Worm (Caenorhabditis elegans) whole organism, midembryonic: Measurements from ENCODE around the gene dpy-8.

Source experiments
- T22C8.4 ChIP-seq: fragments of 200-800 bp; sonication (Bioruptor generic); IDR thresholded peaks from 2 replicates; pipeline ENCODE4 v1.3.6; 2022; ENCODE audit warnings: missing genetic modification characterization, missing compliant biosample characterization
- cog-1 ChIP-seq: sonication (generic microtip); optimal IDR thresholded peaks from 2 replicates; lab custom pipeline; 2016; ENCODE audit warnings: missing genetic modification characterization, missing compliant biosample characterization
- flt-1 ChIP-seq: fragments of 200-800 bp; sonication (Bioruptor generic); IDR thresholded peaks from 2 replicates; pipeline ENCODE4 v1.3.6; 2022; ENCODE audit warnings: missing genetic modification characterization, missing compliant biosample characterization
- klf-2 ChIP-seq: fragments of 200-800 bp; sonication (Bioruptor generic); conservative IDR thresholded peaks from 2 replicates; pipeline ENCODE4 v1.3.6; 2022; ENCODE audit warnings: missing genetic modification reagents, missing genetic modification characterization, missing compliant biosample characterization
- med-1 ChIP-seq: sonication (generic microtip); optimal IDR thresholded peaks from 2 replicates; lab custom pipeline; 2017; ENCODE audit warnings: missing genetic modification characterization, mild to moderate bottlenecking, missing compliant biosample characterization, antibody characterized with exemption, missing genetic modification reagents; ENCODE audit not compliant: insufficient read depth
- ref-1 ChIP-seq: fragments of 200-800 bp; sonication (Bioruptor generic); conservative IDR thresholded peaks from 2 replicates; pipeline ENCODE4 v1.3.6; 2022; ENCODE audit warnings: missing genetic modification reagents, missing genetic modification characterization, missing compliant biosample characterization
- tab-1 ChIP-seq: fragments of 200-800 bp; sonication (Bioruptor generic); IDR thresholded peaks from 2 replicates; pipeline ENCODE4 v1.3.6; 2022; ENCODE audit warnings: missing genetic modification characterization, missing compliant biosample characterization
- ztf-23 ChIP-seq: fragments of 200-800 bp; sonication (Bioruptor generic); IDR thresholded peaks from 2 replicates; pipeline ENCODE4 v1.3.6; 2022; ENCODE audit warnings: missing genetic modification reagents, missing genetic modification characterization, missing compliant biosample characterization
- ztf-29 ChIP-seq: fragments of 200-800 bp; sonication (Bioruptor generic); IDR thresholded peaks from 2 replicates; pipeline ENCODE4 v1.3.6; 2022; ENCODE audit warnings: missing genetic modification reagents, missing genetic modification characterization, missing compliant biosample characterization

Gene dpy-8

DNA sequence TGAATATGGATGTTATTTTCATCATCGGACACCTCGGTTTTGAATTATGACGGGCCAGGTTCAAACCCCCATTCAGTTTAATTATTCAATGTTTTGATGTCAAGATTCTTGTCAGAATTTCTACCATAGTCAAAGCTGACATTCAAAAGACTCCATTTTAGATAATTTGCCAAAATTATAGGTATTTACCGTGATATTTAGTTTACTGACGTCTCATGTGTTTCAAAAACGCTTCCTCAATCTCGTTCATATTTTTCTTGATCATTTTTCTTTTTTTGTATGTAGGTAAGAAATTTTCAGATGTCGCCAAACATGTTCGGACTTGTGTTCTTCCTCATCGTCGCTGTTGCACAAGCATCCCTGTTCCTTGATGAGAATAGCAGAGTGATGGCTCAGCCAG lies 12.5 kb upstream of the dpy-8 start, which contains the start of gene EGAP5.1:
Gene EGAP5.1 (plus strand): TSS at position 301 of the 400 bp plus-strand sequence.
- TF ChIP-seq flt-1 (GFP tag; lab: Robert Waterston, UW) = no peak
- no peak for TF ChIP-seq klf-2 (GFP tag; lab: Robert Waterston, UW)
- TF ChIP-seq T22C8.4 = no peak
- no peak for TF ChIP-seq ref-1 (GFP tag; lab: Robert Waterston, UW)
- no peak for TF ChIP-seq ztf-23
- TF ChIP-seq med-1 (GFP tag; lab: Kevin White, UChicago) = no peak
- TF ChIP-seq tab-1 (GFP tag; lab: Robert Waterston, UW) = no peak
- no peak for TF ChIP-seq ztf-29 (GFP tag; lab: Robert Waterston, UW)
- TF ChIP-seq cog-1 (tag; lab: Kevin White, UChicago) = no peak

DNA sequence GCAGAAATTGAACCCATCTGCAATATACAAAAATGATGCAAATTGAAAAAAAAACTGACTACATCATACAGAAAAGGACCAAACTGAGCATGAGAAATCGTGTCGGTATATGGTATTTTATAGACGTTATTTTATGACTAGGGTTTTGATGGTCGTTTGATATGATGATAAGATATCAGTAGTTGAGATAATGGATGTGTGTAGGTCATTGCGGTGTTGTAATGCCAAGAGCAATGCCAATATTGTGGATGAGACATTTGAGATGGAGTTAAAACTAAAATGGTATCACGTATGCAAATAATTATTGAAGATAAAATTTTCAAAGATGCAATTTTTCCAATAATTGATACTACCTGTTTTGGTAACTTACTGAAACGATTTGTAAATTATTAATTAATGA lies 9.4 kb upstream of the dpy-8 start, which contains the start of gene C31H2.4:
Gene C31H2.4 (minus strand): TSS at position 19 of the 400 bp plus-strand sequence.
- TF ChIP-seq ref-1 (GFP tag; lab: Robert Waterston, UW) = no peak
- no peak for TF ChIP-seq flt-1 (GFP tag; lab: Robert Waterston, UW)
- TF ChIP-seq klf-2 (GFP tag; lab: Robert Waterston, UW) = no peak
- TF ChIP-seq cog-1 (tag; lab: Kevin White, UChicago) = no peak
- TF ChIP-seq med-1 (GFP tag; lab: Kevin White, UChicago) = no peak
- TF ChIP-seq T22C8.4 = no peak
- TF ChIP-seq ztf-29 (GFP tag; lab: Robert Waterston, UW) = no peak
- no peak for TF ChIP-seq tab-1 (GFP tag; lab: Robert Waterston, UW)

DNA sequence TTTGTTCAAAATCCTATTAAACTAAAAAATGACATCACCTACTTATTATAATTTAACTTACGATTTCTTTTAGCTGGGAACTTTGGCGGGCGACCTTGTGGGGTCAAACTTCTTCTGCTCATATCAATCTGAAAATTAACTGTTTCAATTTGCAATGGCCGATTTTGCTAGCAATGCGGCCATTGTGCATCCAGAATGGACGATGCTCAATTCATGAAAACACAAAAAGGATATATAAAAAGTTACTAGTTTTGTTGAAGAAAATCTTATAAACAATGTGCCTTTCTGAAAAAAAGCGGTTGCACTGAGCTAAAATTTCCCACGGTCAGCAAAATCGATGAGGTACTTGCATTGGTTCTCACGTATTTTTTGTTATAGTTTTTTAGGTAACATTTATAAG lies 4.0 kb upstream of the dpy-8 start, which contains the start of gene C31H2.3:
Gene C31H2.3 (minus strand): TSS at position 101 of the 400 bp plus-strand sequence.
- TF ChIP-seq ref-1 (GFP tag; lab: Robert Waterston, UW) (no peak), klf-2 (GFP tag; lab: Robert Waterston, UW) (no peak), ztf-23 (no peak), T22C8.4 (no peak), med-1 (GFP tag; lab: Kevin White, UChicago) (no peak), cog-1 (tag; lab: Kevin White, UChicago) (no peak), flt-1 (GFP tag; lab: Robert Waterston, UW) (no peak), tab-1 (GFP tag; lab: Robert Waterston, UW) (no peak)

DNA sequence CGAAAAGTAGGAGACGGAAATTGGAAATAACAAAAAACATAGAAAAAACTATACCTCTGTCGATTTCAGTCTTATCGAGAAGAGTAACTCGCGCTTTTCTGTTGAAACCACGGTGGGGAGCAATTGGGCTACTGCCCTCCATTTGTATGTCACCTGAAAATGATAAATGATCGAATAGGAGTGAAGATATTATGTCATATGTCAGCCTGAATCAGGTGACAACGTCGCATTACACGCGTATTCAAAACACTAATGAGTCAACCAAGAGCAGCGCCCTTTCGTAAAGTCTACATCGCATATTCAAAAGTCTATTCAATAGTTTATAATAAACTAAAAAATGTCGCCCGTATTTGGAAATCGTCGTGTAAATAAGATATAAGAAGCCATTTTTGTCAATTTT lies 2.7 kb upstream of the dpy-8 start:
- no peak for TF ChIP-seq T22C8.4
- TF ChIP-seq ref-1 (GFP tag; lab: Robert Waterston, UW) = no peak
- TF ChIP-seq tab-1 (GFP tag; lab: Robert Waterston, UW) = no peak
- no peak for TF ChIP-seq klf-2 (GFP tag; lab: Robert Waterston, UW)
- TF ChIP-seq cog-1 (tag; lab: Kevin White, UChicago) = no peak
- no peak for TF ChIP-seq flt-1 (GFP tag; lab: Robert Waterston, UW)
- no peak for TF ChIP-seq ztf-29 (GFP tag; lab: Robert Waterston, UW)
- TF ChIP-seq ztf-23 = no peak
- TF ChIP-seq med-1 (GFP tag; lab: Kevin White, UChicago) = no peak

DNA sequence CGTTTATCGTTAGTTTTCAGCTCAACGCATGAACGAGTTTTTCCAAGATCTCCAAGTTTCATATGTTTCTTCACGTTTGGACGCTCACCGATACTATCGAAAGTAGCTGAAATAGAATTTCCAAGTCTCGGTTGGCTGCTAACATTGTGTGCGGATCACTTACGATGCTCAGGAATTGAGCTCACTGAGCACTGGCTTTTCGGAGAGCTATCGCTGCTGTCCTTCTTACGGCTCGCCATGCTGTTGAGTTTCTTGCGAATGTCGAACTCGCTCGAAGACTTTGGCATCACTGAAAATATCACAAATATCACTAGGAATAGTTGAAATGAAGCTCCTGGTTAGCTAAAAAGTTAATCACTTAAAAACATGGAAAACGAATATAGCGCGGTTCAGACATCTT lies 1.6 kb upstream of the dpy-8 start:
- TF ChIP-seq flt-1 (GFP tag; lab: Robert Waterston, UW) (no peak), med-1 (GFP tag; lab: Kevin White, UChicago) (no peak), tab-1 (GFP tag; lab: Robert Waterston, UW) (no peak), T22C8.4 (no peak), ztf-23 (no peak), cog-1 (tag; lab: Kevin White, UChicago) (no peak), ztf-29 (GFP tag; lab: Robert Waterston, UW) (no peak), ref-1 (GFP tag; lab: Robert Waterston, UW) (no peak), klf-2 (GFP tag; lab: Robert Waterston, UW) (no peak)

DNA sequence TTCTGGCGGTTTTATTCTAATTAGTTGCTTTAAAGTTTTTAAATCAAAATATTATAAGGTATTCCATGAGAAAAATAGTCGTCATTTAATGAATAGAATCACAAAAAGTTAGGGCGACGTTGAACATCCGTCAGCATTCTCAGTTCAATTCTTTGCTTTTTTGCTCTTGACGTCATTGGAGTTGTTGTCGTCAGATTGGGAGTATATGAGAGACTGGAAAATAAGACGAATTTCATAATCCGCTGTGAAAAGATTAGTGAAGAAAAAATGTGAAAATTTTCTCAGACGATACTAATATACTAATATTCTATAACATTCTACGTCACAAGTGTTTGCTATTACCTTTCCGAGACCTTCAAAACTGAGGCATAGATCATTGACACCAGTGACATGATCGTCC lies 1.1 kb upstream of the dpy-8 start:
- TF ChIP-seq flt-1 (GFP tag; lab: Robert Waterston, UW) (no peak), cog-1 (tag; lab: Kevin White, UChicago) (no peak), T22C8.4 (no peak), klf-2 (GFP tag; lab: Robert Waterston, UW) (no peak), ref-1 (GFP tag; lab: Robert Waterston, UW) (no peak), tab-1 (GFP tag; lab: Robert Waterston, UW) (no peak), med-1 (GFP tag; lab: Kevin White, UChicago) (no peak), ztf-29 (GFP tag; lab: Robert Waterston, UW) (no peak), ztf-23 (no peak)

DNA sequence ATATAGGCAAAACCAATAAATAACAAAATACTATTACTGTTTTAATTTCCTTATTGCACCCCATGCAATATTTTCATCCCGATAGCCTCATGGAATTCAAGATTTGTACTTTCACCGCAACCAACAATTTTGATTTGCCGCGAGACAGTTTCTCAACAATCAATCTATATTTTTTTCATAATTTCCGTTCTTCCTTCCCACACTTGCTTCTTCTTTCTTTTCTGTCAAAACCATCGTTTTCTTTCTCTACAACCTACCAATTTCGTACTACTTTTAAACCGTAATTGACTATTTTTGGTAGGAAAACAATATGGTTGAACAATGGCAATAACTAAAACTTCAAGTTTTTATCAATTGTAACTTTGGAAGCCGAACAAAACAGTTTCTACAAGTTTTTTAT lies 2.4 kb downstream of the dpy-8 start, which contains the start of gene C31H2.14:
Gene C31H2.14 (plus strand): TSS at position 301 of the 400 bp plus-strand sequence.
- TF ChIP-seq T22C8.4 (no peak), tab-1 (GFP tag; lab: Robert Waterston, UW) (no peak), ztf-23 (no peak), flt-1 (GFP tag; lab: Robert Waterston, UW) (no peak), med-1 (GFP tag; lab: Kevin White, UChicago) (no peak)

DNA sequence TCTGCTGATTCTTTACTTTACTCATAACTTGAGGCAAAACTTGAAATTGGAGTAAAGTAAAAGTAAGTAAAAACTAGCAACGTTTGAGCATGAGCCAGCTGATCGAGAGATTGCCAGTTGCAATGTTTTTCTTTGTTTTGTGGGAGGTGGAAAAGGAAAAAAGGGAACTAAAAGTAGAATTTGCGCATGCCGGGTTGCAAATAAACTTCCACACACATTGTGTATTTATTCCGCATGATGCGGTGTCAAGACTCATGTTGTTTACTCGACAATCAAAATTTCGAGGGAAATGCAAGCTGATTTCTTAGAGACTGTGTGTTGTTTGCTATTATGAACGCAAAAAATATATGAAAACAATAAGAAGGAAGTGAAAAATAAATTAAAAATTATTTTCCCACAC lies 7.9 kb downstream of the dpy-8 start:
- TF ChIP-seq ztf-23 (no peak), med-1 (GFP tag; lab: Kevin White, UChicago) (no peak), ref-1 (GFP tag; lab: Robert Waterston, UW) (no peak), cog-1 (tag; lab: Kevin White, UChicago) (no peak), ztf-29 (GFP tag; lab: Robert Waterston, UW) (no peak), T22C8.4 (no peak), tab-1 (GFP tag; lab: Robert Waterston, UW) (no peak), klf-2 (GFP tag; lab: Robert Waterston, UW) (no peak), flt-1 (GFP tag; lab: Robert Waterston, UW) (no peak)

DNA sequence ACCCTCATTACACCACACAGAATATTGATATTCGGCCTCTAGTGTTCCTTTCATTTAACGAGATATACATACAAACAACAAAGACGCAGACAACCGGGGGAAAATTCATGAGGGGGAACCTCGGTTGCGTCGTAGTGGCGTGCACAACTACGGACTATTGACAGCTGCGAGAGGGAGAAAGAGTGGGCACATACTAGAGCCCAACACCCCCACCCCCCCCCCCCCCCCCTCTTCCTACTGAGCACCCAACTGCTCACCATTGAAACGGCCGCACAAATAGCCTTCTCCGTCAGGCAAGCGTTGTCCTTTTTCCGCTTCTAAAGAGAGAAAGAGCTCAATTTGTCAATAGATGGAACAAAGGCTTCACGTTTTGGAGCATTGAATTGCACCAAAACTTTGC lies 10.1 kb downstream of the dpy-8 start:
- no peak for TF ChIP-seq T22C8.4
- peak; percentile 77 for TF ChIP-seq cog-1 (tag; lab: Kevin White, UChicago)
- no peak for TF ChIP-seq med-1 (GFP tag; lab: Kevin White, UChicago)
